Fruit fly (Drosophila melanogaster): ENCODE measurements around the gene CG31730.

CG31730 gene

DNA sequence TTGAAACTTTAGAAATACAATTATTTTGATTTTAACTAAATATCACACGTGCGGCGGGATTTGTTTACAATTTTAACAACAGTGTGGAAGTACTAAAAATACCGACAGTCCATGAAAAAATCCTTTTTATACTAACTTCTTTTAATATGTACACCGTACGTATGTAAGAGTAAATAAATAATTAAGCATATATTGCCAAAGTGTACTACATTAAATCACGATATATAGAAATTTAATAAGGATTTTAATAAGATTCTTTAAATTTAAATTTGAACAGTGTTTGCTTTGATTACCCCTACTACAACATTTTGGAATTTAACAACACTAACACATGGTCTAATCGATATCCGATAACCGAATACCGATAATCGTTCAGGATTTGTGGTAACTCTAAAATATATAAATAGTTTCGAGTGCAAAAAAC is 37.3 kb downstream of the CG31730 start, which contains the start of the genes Ski6 and CG16812 (continued):
- peak; percentile 33 for TF ChIP-seq pum (GFP tag; optimal IDR thresholded peaks at IDR 0.05)
- peak; percentile 65 for TF ChIP-seq CG10654 (GFP tag; optimal IDR thresholded peaks at IDR 0.05)
- peak; percentile 51 for TF ChIP-seq CG15514 (GFP tag; optimal IDR thresholded peaks at IDR 0.05)
- no peak for TF ChIP-seq gcm2 (GFP tag; optimal IDR thresholded peaks at IDR 0.05)
- peak; percentile 84 for TF ChIP-seq CG17361 (GFP tag; IDR thresholded peaks at IDR 0.05)
- peak; percentile 36; the same call in 1 of the 2 replicates for TF ChIP-seq hbn (GFP tag; IDR thresholded peaks at IDR 0.05; ENCODE audit: partially characterized antibody)
- TF ChIP-seq CG2199 (GFP tag; IDR thresholded peaks at IDR 0.05) = no peak
- peak; percentile 71 for TF ChIP-seq az2 (GFP tag; optimal IDR thresholded peaks at IDR 0.05)
- peak; percentile 57 for TF ChIP-seq Dp (GFP tag; optimal IDR thresholded peaks at IDR 0.05)
- TF ChIP-seq unc-4 (GFP tag; IDR thresholded peaks at IDR 0.05; ENCODE audit: partially characterized antibody) = peak; percentile 61
- 0 out of 2 replicates have a peak, but pooled peaks have one; percentile 26 for TF ChIP-seq CG11085 (GFP tag; IDR thresholded peaks at IDR 0.05)
- TF ChIP-seq Aef1 (GFP tag; IDR thresholded peaks at IDR 0.05) = peak; percentile 24; the same call in 2 of the 3 replicates
- TF ChIP-seq CG10274 (GFP tag; optimal IDR thresholded peaks at IDR 0.05) = no peak
- peak; percentile 48 for TF ChIP-seq Meics (GFP tag; optimal IDR thresholded peaks at IDR 0.05)
- no peak for TF ChIP-seq pan (optimal IDR thresholded peaks at IDR 0.05)
- TF ChIP-seq pan (GFP tag; optimal IDR thresholded peaks at IDR 0.05 in 1 of 2, IDR thresholded peaks at IDR 0.05 in 1 of 2) = peak in 1 of 2 experiments; percentile 67
- peak; percentile 58; the same call in 1 of the 2 replicates for TF ChIP-seq E2f2 (GFP tag; IDR thresholded peaks at IDR 0.05)
- peak; percentile 82 for TF ChIP-seq CG12659 (GFP tag; optimal IDR thresholded peaks at IDR 0.05)
- peak; percentile 48 for TF ChIP-seq Camta (GFP tag; optimal IDR thresholded peaks at IDR 0.05)
- peak; percentile 67 for TF ChIP-seq dmrt11E (tag; optimal IDR thresholded peaks at IDR 0.05)
- peak; percentile 82 for TF ChIP-seq nerfin-1 (tag; optimal IDR thresholded peaks at IDR 0.05)
- peak; percentile 48; the same call in 1 of the 2 replicates for TF ChIP-seq NFAT (GFP tag; IDR thresholded peaks at IDR 0.05)
- peak; percentile 93 for TF ChIP-seq wek (GFP tag; optimal IDR thresholded peaks at IDR 0.05)
- no peak for TF ChIP-seq fu2 (GFP tag; optimal IDR thresholded peaks at IDR 0.05)
- TF ChIP-seq Dref (GFP tag; IDR thresholded peaks at IDR 0.05) = peak; percentile 76
- peak; percentile 41 for TF ChIP-seq CG33557 (GFP tag; optimal IDR thresholded peaks at IDR 0.05)
- peak; percentile 43 for TF ChIP-seq CG2202 (tag; optimal IDR thresholded peaks at IDR 0.05)
- TF ChIP-seq CG2116 (GFP tag; optimal IDR thresholded peaks at IDR 0.05) = peak; percentile 65
- TF ChIP-seq ci (GFP tag; IDR thresholded peaks at IDR 0.05) = 0 out of 3 replicates have a peak, but pooled peaks have one; percentile 20
- TF ChIP-seq CG31224 (GFP tag; IDR thresholded peaks at IDR 0.05) = 0 out of 2 replicates have a peak, but pooled peaks have one; percentile 10
- peak; percentile 50 for TF ChIP-seq pho (GFP tag; optimal IDR thresholded peaks at IDR 0.05)
- TF ChIP-seq otp (GFP tag; IDR thresholded peaks at IDR 0.05) = no peak
- peak; percentile 42 for TF ChIP-seq Sry-δ (GFP tag; optimal IDR thresholded peaks at IDR 0.05)
- TF ChIP-seq CG1832 (GFP tag; optimal IDR thresholded peaks at IDR 0.05) = no peak
- TF ChIP-seq CG8924 (tag; optimal IDR thresholded peaks at IDR 0.05) = peak; percentile 86
- peak; percentile 42; the same call in 2 of the 3 replicates for TF ChIP-seq CG14050 (GFP tag; IDR thresholded peaks at IDR 0.05)
- peak; percentile 83 for TF ChIP-seq CG32532 (GFP tag; IDR thresholded peaks at IDR 0.05)
- peak; percentile 67 for TF ChIP-seq CG9797 (GFP tag; optimal IDR thresholded peaks at IDR 0.05)
- TF ChIP-seq CG8290 (GFP tag; optimal IDR thresholded peaks at IDR 0.05) = peak; percentile 37
- no peak for TF ChIP-seq CG8290 (tag; optimal IDR thresholded peaks at IDR 0.05)
- TF ChIP-seq Dad (GFP tag; optimal IDR thresholded peaks at IDR 0.05) = no peak
- peak; percentile 84 for TF ChIP-seq nmo (GFP tag; optimal IDR thresholded peaks at IDR 0.05)
- no peak for TF ChIP-seq Hr51 (GFP tag; optimal IDR thresholded peaks at IDR 0.05)
- TF ChIP-seq al (GFP tag; IDR thresholded peaks at IDR 0.05) = peak; percentile 58
- peak; percentile 7 for TF ChIP-seq CG6765 (GFP tag; optimal IDR thresholded peaks at IDR 0.05)
- 0 out of 2 replicates have a peak, but pooled peaks have one; percentile 12 for TF ChIP-seq peb (GFP tag; IDR thresholded peaks at IDR 0.05)
- peak; percentile 83 for TF ChIP-seq CG30403 (GFP tag; optimal IDR thresholded peaks at IDR 0.05)
- TF ChIP-seq CG16815 (GFP tag; optimal IDR thresholded peaks at IDR 0.05) = peak; percentile 60
- TF ChIP-seq nau (GFP tag; optimal IDR thresholded peaks at IDR 0.05) = no peak
- TF ChIP-seq H15 (GFP tag; IDR thresholded peaks at IDR 0.05) = peak; percentile 42; the same call in 1 of the 3 replicates
- TF ChIP-seq CG33213 (GFP tag; optimal IDR thresholded peaks at IDR 0.05) = peak; percentile 33

All from whole organism, embryonic.